Worm (Caenorhabditis elegans) whole organism, L4 larva: ENCODE results near the gene spd-3.

Experiments
- F26F4.8 ChIP-seq: fragments of 200-800 bp; sonication (Bioruptor generic); conservative IDR thresholded peaks from 2 replicates; pipeline ENCODE4 v1.3.6; 2022; ENCODE audit warnings: missing genetic modification characterization, missing compliant biosample characterization
- F37D6.2 ChIP-seq: sonication (generic microtip); optimal IDR thresholded peaks from 2 replicates; lab custom pipeline; 2016; ENCODE audit warnings: mild to moderate bottlenecking, missing genetic modification characterization, missing compliant biosample characterization
- F49E8.2 ChIP-seq: sonication (generic microtip); optimal IDR thresholded peaks from 2 replicates; lab custom pipeline; 2016; ENCODE audit warnings: missing compliant biosample characterization, mild to moderate bottlenecking, missing genetic modification characterization, borderline replicate concordance
- T26A8.4 ChIP-seq: fragments of 200-800 bp; sonication (Bioruptor generic); IDR thresholded peaks from 2 replicates; pipeline ENCODE4 v1.3.6; 2022; ENCODE audit warnings: missing genetic modification characterization, missing compliant biosample characterization
- Y105C5A.15 ChIP-seq: fragments of 200-800 bp; sonication (Bioruptor generic); IDR thresholded peaks from 2 replicates; pipeline ENCODE4 v1.3.6; 2022; ENCODE audit warnings: missing genetic modification characterization, missing compliant biosample characterization
- Y75B8A.6 ChIP-seq: fragments of 200-800 bp; sonication (Bioruptor generic); IDR thresholded peaks from 2 replicates; pipeline ENCODE4 v1.3.6; 2022; ENCODE audit warnings: missing genetic modification reagents, missing genetic modification characterization, missing compliant biosample characterization
- ZK337.2 ChIP-seq: fragments of 200-800 bp; sonication (Bioruptor generic); IDR thresholded peaks from 2 replicates; pipeline ENCODE4 v1.3.6; 2022; ENCODE audit warnings: missing genetic modification reagents, missing genetic modification characterization, missing compliant biosample characterization
- aha-1 ChIP-seq: fragments of 150-350 bp; peaks from one replicate; lab custom pipeline; 2014; ENCODE audit warnings: missing biosample characterization, missing genetic modification characterization
- aly-2 ChIP-seq: sonication (generic microtip); optimal IDR thresholded peaks from 2 replicates; lab custom pipeline; 2018; ENCODE audit warnings: missing biosample characterization, missing genetic modification characterization
- arid-1 ChIP-seq: fragments of 200-800 bp; sonication (Bioruptor generic); conservative IDR thresholded peaks from 2 replicates; pipeline ENCODE4 v1.3.6; 2022; ENCODE audit warnings: missing genetic modification reagents, missing genetic modification characterization, missing compliant biosample characterization
- ceh-20 ChIP-seq: fragments of 200-800 bp; sonication (Bioruptor generic); IDR thresholded peaks from 2 replicates; pipeline ENCODE4 v1.3.6; 2022; ENCODE audit warnings: missing genetic modification reagents, missing genetic modification characterization, missing compliant biosample characterization
- ces-1 ChIP-seq: fragments of 150-350 bp; sonication (generic microtip); optimal IDR thresholded peaks from 4 replicates; lab custom pipeline; 2014; ENCODE audit warnings: missing biosample characterization, missing genetic modification reagents, missing genetic modification characterization
- ctbp-1 ChIP-seq: fragments of 200-800 bp; sonication (Bioruptor generic); IDR thresholded peaks from 2 replicates; pipeline ENCODE4 v1.3.6; 2022; ENCODE audit warnings: missing genetic modification reagents, missing genetic modification characterization, missing compliant biosample characterization
- daf-16 ChIP-seq, 3 experiments: sonication (generic microtip); optimal IDR thresholded peaks; 2 replicates each; lab custom pipeline; 2016 to 2017; ENCODE audit warnings: missing genetic modification characterization in 3 of 3, missing genetic modification reagents in 3 of 3, mild to moderate bottlenecking in 2 of 3, missing compliant biosample characterization in 2 of 3, missing biosample characterization in 1 of 3, moderate library complexity in 1 of 3
- daf-19 ChIP-seq: fragments of 200-800 bp; sonication (Bioruptor generic); conservative IDR thresholded peaks from 2 replicates; pipeline ENCODE4 v1.3.6; 2022; ENCODE audit warnings: missing genetic modification characterization, missing compliant biosample characterization
- dmd-6 ChIP-seq: fragments of 200-800 bp; sonication (Bioruptor generic); IDR thresholded peaks from 2 replicates; pipeline ENCODE4 v1.3.6; 2022; ENCODE audit warnings: missing genetic modification reagents, missing genetic modification characterization, missing compliant biosample characterization
- dmd-8 ChIP-seq: fragments of 200-800 bp; sonication (Bioruptor generic); IDR thresholded peaks from 2 replicates; pipeline ENCODE4 v1.3.6; 2022; ENCODE audit warnings: missing genetic modification characterization, missing compliant biosample characterization
- fkh-10 ChIP-seq: fragments of 150-350 bp; optimal IDR thresholded peaks from 2 replicates; lab custom pipeline; 2014; ENCODE audit warnings: missing biosample characterization, missing genetic modification reagents, missing genetic modification characterization
- hif-1 ChIP-seq, 2 experiments: sonication (generic microtip); optimal IDR thresholded peaks; 2 replicates each; lab custom pipeline; 2016 to 2017; ENCODE audit warnings: missing compliant biosample characterization in 2 of 2, missing genetic modification characterization in 2 of 2, missing genetic modification reagents in 2 of 2, missing genotype in 2 of 2, mild to moderate bottlenecking in 1 of 2
- hlh-30 ChIP-seq: sonication (generic microtip); optimal IDR thresholded peaks from 2 replicates; lab custom pipeline; 2017; ENCODE audit warnings: antibody characterized with exemption, mild to moderate bottlenecking, missing genetic modification characterization, missing compliant biosample characterization; ENCODE audit not compliant: insufficient read depth
- hmg-1.1 ChIP-seq: fragments of 200-800 bp; sonication (Bioruptor generic); IDR thresholded peaks from 2 replicates; pipeline ENCODE4 v1.3.6; 2022; ENCODE audit warnings: missing genetic modification reagents, missing genetic modification characterization, missing compliant biosample characterization
- lim-7 ChIP-seq: fragments of 200-800 bp; sonication (Bioruptor generic); IDR thresholded peaks from 2 replicates; pipeline ENCODE4 v1.3.6; 2022; ENCODE audit warnings: missing genetic modification characterization, missing compliant biosample characterization
- lin-1 ChIP-seq: fragments of 200-800 bp; sonication (Bioruptor generic); IDR thresholded peaks from 2 replicates; pipeline ENCODE4 v1.3.6; 2022; ENCODE audit warnings: missing genetic modification reagents, missing genetic modification characterization, missing compliant biosample characterization
- lin-15B ChIP-seq: fragments of 150-350 bp; sonication (generic microtip); optimal IDR thresholded peaks from 3 replicates; lab custom pipeline; 2014; ENCODE audit warnings: missing biosample characterization, missing genetic modification characterization
- lin-39 ChIP-seq: fragments of 150-350 bp; optimal IDR thresholded peaks from 2 replicates; lab custom pipeline; 2014; ENCODE audit warnings: missing biosample characterization, missing genetic modification reagents, missing genetic modification characterization
- lir-3 ChIP-seq: sonication (generic microtip); optimal IDR thresholded peaks from 2 replicates; lab custom pipeline; 2016; ENCODE audit warnings: mild to moderate bottlenecking, missing genetic modification characterization, missing compliant biosample characterization
- lsy-2 ChIP-seq, 2 experiments: fragments of 150-350 bp in 1 of 2; sonication (generic microtip) in 1 of 2; optimal IDR thresholded peaks; 2 replicates each; lab custom pipeline; 2014 to 2017; ENCODE audit warnings: missing biosample characterization in 2 of 2, missing genetic modification characterization in 2 of 2
- madf-5 ChIP-seq, 2 experiments: fragments of 200-800 bp; sonication (Bioruptor generic); IDR thresholded peaks; 2 replicates each; pipeline ENCODE4 v1.3.6; 2022; ENCODE audit warnings: missing compliant biosample characterization in 2 of 2, missing genetic modification characterization in 2 of 2
- mdl-1 ChIP-seq, 2 experiments: fragments of 150-350 bp in 1 of 2; sonication (generic microtip) in 1 of 2; optimal IDR thresholded peaks; 2 replicates each; lab custom pipeline; 2014 to 2017; ENCODE audit warnings: missing biosample characterization in 2 of 2, missing genetic modification characterization in 2 of 2
- mep-1 ChIP-seq: fragments of 150-350 bp; sonication (generic microtip); optimal IDR thresholded peaks from 3 replicates; lab custom pipeline; 2014; ENCODE audit warnings: missing biosample characterization, missing genetic modification characterization
- mxl-3 ChIP-seq: fragments of 200-800 bp; sonication (Bioruptor generic); optimal IDR thresholded peaks from 2 replicates; lab custom pipeline; 2018; ENCODE audit warnings: mild to moderate bottlenecking, missing genetic modification characterization, missing compliant biosample characterization
- nhr-10 ChIP-seq: fragments of 150-350 bp; optimal IDR thresholded peaks from 2 replicates; lab custom pipeline; 2014; ENCODE audit warnings: missing biosample characterization, missing genetic modification characterization
- nhr-11 ChIP-seq: fragments of 150-350 bp; optimal IDR thresholded peaks from 2 replicates; lab custom pipeline; 2014; ENCODE audit warnings: missing biosample characterization, missing genetic modification characterization
- nhr-41 ChIP-seq: fragments of 200-800 bp; sonication (Bioruptor generic); IDR thresholded peaks from 2 replicates; pipeline ENCODE4 v1.3.6; 2022; ENCODE audit warnings: missing genetic modification reagents, missing genetic modification characterization, missing compliant biosample characterization
- nhr-42 ChIP-seq: fragments of 200-800 bp; sonication (Bioruptor generic); IDR thresholded peaks from 2 replicates; pipeline ENCODE4 v1.3.6; 2022; ENCODE audit warnings: missing genetic modification characterization, missing compliant biosample characterization
- nhr-48 ChIP-seq: sonication (generic microtip); optimal IDR thresholded peaks from 2 replicates; lab custom pipeline; 2016; ENCODE audit warnings: mild to moderate bottlenecking, missing genetic modification characterization, missing compliant biosample characterization
- nhr-76 ChIP-seq: fragments of 150-350 bp; optimal IDR thresholded peaks from 2 replicates; lab custom pipeline; 2014; ENCODE audit warnings: missing biosample characterization, missing genetic modification characterization
- nhr-77 ChIP-seq: fragments of 150-350 bp; optimal IDR thresholded peaks from 2 replicates; lab custom pipeline; 2014; ENCODE audit warnings: missing biosample characterization, missing genetic modification characterization
- rbr-2 ChIP-seq: sonication (generic microtip); optimal IDR thresholded peaks from 2 replicates; lab custom pipeline; 2016; ENCODE audit warnings: missing genotype, missing genetic modification characterization, missing compliant biosample characterization
- sdz-12 ChIP-seq: fragments of 200-800 bp; sonication (Bioruptor generic); optimal IDR thresholded peaks from 2 replicates; lab custom pipeline; 2018; ENCODE audit warnings: mild to moderate bottlenecking, missing genetic modification characterization, missing compliant biosample characterization
- set-16 ChIP-seq: fragments of 200-800 bp; sonication (Bioruptor generic); IDR thresholded peaks from 2 replicates; pipeline ENCODE4 v1.3.6; 2022; ENCODE audit warnings: missing genetic modification reagents, missing genetic modification characterization, missing compliant biosample characterization
- snpc-1.2 ChIP-seq: fragments of 200-800 bp; sonication (Bioruptor generic); IDR thresholded peaks from 2 replicates; pipeline ENCODE4 v1.3.6; 2022; ENCODE audit warnings: missing genetic modification reagents, missing genetic modification characterization, missing compliant biosample characterization
- snpc-4 ChIP-seq: fragments of 150-350 bp; optimal IDR thresholded peaks from 2 replicates; lab custom pipeline; 2014; ENCODE audit warnings: missing biosample characterization, missing genetic modification characterization
- spr-1 ChIP-seq: sonication (generic microtip); optimal IDR thresholded peaks from 2 replicates; lab custom pipeline; 2016; ENCODE audit warnings: mild to moderate bottlenecking, missing genetic modification characterization, missing compliant biosample characterization
- tra-1 ChIP-seq: fragments of 200-800 bp; sonication (Bioruptor generic); IDR thresholded peaks from 2 replicates; pipeline ENCODE4 v1.3.6; 2022; ENCODE audit warnings: missing genetic modification reagents, missing genetic modification characterization, missing compliant biosample characterization
- unc-130 ChIP-seq: sonication (generic microtip); optimal IDR thresholded peaks from 2 replicates; lab custom pipeline; 2016; ENCODE audit warnings: missing genetic modification reagents, missing genetic modification characterization, missing compliant biosample characterization
- unc-39 ChIP-seq: sonication (generic microtip); optimal IDR thresholded peaks from 2 replicates; lab custom pipeline; 2017; ENCODE audit warnings: missing biosample characterization, missing genetic modification characterization
- unc-62 ChIP-seq, 3 experiments: fragments of 150-350 bp in 1 of 3; sonication (generic microtip); optimal IDR thresholded peaks in 2 of 3; peaks in 1 of 3; 1 replicate in 1 of 3; 2 replicates in 2 of 3; lab custom pipeline; 2014 to 2017; ENCODE audit warnings: missing biosample characterization in 3 of 3, missing genetic modification characterization in 3 of 3, missing genetic modification reagents in 3 of 3, missing genotype in 1 of 3
- zag-1 ChIP-seq: fragments of 150-350 bp; optimal IDR thresholded peaks from 2 replicates; lab custom pipeline; 2014; ENCODE audit warnings: missing biosample characterization, missing genetic modification characterization
- zip-11 ChIP-seq: fragments of 200-800 bp; sonication (Bioruptor generic); IDR thresholded peaks from 2 replicates; pipeline ENCODE4 v1.3.6; 2022; ENCODE audit warnings: missing genetic modification characterization, missing compliant biosample characterization

spd-3 gene

ce11 chrIV:6806475-6807063, 44.1 kb downstream of the spd-3 start, which contains the start of gene C17H12.10:
TSS of gene C17H12.10 (plus strand) at chrIV:6806799.
- TF ChIP-seq aha-1 (peak; percentile 44), dmd-8 (GFP tag; lab: Robert Waterston, UW) (no peak), unc-62 (GFP tag; optimal IDR thresholded peaks at IDR 0.05 in 1 of 2; lab: Kevin White, UChicago) (peak in 1 of 2 experiments; percentile 53), unc-62 (tag; optimal IDR thresholded peaks at IDR 0.05; lab: Kevin White, UChicago) (no peak), set-16 (GFP tag; lab: Robert Waterston, UW) (no peak), arid-1 (GFP tag; lab: Robert Waterston, UW) (no peak), hlh-30 (tag; lab: Kevin White, UChicago) (no peak), lir-3 (tag; lab: Kevin White, UChicago) (no peak), zip-11 (GFP tag; lab: Robert Waterston, UW) (no peak), nhr-11 (tag; lab: Kevin White, UChicago) (peak; percentile 31), tra-1 (GFP tag; lab: Robert Waterston, UW) (no peak), mep-1 (tag; lab: Kevin White, UChicago) (peak; percentile 46), hmg-1.1 (GFP tag; lab: Robert Waterston, UW) (no peak), lsy-2 (tag; optimal IDR thresholded peaks at IDR 0.05; lab: Kevin White, UChicago) (no peak), lin-15B (no peak), fkh-10 (peak; percentile 37), lin-39 (no peak), rbr-2 (peak; percentile 44), nhr-42 (GFP tag; lab: Robert Waterston, UW) (no peak), daf-19 (GFP tag; lab: Robert Waterston, UW) (no peak), nhr-77 (no peak), dmd-6 (no peak), unc-39 (tag; lab: Kevin White, UChicago) (no peak), aly-2 (tag; lab: Kevin White, UChicago) (no peak), snpc-4 (tag; lab: Kevin White, UChicago) (no peak), mdl-1 (tag; optimal IDR thresholded peaks at IDR 0.05; lab: Kevin White, UChicago) (peak in 1 of 2 experiments; percentile 2), ctbp-1 (0 out of 2 replicates have a peak, but pooled peaks have one; percentile 46), daf-16 (GFP tag; optimal IDR thresholded peaks at IDR 0.05; lab: Kevin White, UChicago) (no peak), daf-16 (tag; optimal IDR thresholded peaks at IDR 0.05; lab: Kevin White, UChicago) (no peak), madf-5 (GFP tag; IDR thresholded peaks at IDR 0.05; lab: Robert Waterston, UW) (no peak), nhr-76 (tag; lab: Kevin White, UChicago) (no peak), nhr-41 (GFP tag; lab: Robert Waterston, UW) (no peak), ces-1 (GFP tag; lab: Kevin White, UChicago) (peak; percentile 70)

- TF ChIP-seq snpc-1.2 (GFP tag; lab: Robert Waterston, UW) (no peak), sdz-12 (no peak), mdl-1 (tag; optimal IDR thresholded peaks at IDR 0.05; lab: Kevin White, UChicago) (peak in 1 of 2 experiments; percentile 47), hif-1 (tag; optimal IDR thresholded peaks at IDR 0.05; lab: Kevin White, UChicago) (peak in 1 of 2 experiments; percentile 40), lsy-2 (tag; optimal IDR thresholded peaks at IDR 0.05; lab: Kevin White, UChicago) (peak; percentile 11 to 66), mxl-3 (GFP tag; lab: Kevin White, UChicago) (no peak), fkh-10 (peak; percentile 85), spr-1 (no peak), F37D6.2 (tag; lab: Kevin White, UChicago) (peak; percentile 60), T26A8.4 (GFP tag; lab: Robert Waterston, UW) (no peak), ceh-20 (GFP tag; lab: Robert Waterston, UW) (no peak), lim-7 (GFP tag; lab: Robert Waterston, UW) (no peak), Y75B8A.6 (GFP tag; lab: Robert Waterston, UW) (no peak), nhr-48 (tag; lab: Kevin White, UChicago) (no peak), zag-1 (tag; lab: Kevin White, UChicago) (no peak), Y105C5A.15 (GFP tag; lab: Robert Waterston, UW) (no peak), lin-1 (GFP tag; lab: Robert Waterston, UW) (no peak), unc-130 (GFP tag; lab: Kevin White, UChicago) (no peak), ZK337.2 (GFP tag; lab: Robert Waterston, UW) (0 out of 2 replicates have a peak, but pooled peaks have one; percentile 16), nhr-11 (tag; lab: Kevin White, UChicago) (no peak), F26F4.8 (GFP tag; lab: Robert Waterston, UW) (0 out of 2 replicates have a peak, but pooled peaks have one; percentile 16), F49E8.2 (tag; lab: Kevin White, UChicago) (no peak), nhr-10 (tag; lab: Kevin White, UChicago) (no peak)
Measured at ce11 chrIV:6809756-6810155, 47.2 kb downstream of the spd-3 start.
